Worm (Caenorhabditis elegans): ENCODE measurements around the gene trr-1.
A peak's percentile ranks its signal among the peaks of the same experiment; 100 is the strongest.

trr-1 gene

DNA sequence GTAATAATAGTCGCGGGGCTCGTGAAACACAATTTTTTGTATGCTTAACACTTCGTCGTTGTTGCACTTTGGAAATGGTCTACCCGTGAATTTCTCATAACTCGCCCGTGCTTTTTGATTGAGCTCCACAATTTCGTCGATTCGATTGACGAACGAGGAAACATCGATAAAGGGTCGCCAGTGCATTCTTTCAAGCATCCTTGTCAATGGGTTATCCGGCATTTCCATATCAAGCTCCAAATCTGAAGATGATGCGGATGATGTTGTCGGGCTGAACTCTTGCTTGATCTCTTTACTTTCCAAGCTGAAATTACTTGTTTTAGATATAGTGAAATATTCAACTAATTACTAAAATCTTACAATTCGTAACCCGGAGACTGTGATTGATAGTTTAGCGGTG is 47.8 kb downstream of the trr-1 start:
- peak in 1 of 2 experiments; percentile 91 for TF ChIP-seq unc-62 (GFP tag; optimal IDR thresholded peaks at IDR 0.05 in 1 of 2)
- TF ChIP-seq unc-62 (tag; optimal IDR thresholded peaks at IDR 0.05) = no peak
- no peak for TF ChIP-seq aly-2 (tag; optimal IDR thresholded peaks at IDR 0.05)

DNA sequence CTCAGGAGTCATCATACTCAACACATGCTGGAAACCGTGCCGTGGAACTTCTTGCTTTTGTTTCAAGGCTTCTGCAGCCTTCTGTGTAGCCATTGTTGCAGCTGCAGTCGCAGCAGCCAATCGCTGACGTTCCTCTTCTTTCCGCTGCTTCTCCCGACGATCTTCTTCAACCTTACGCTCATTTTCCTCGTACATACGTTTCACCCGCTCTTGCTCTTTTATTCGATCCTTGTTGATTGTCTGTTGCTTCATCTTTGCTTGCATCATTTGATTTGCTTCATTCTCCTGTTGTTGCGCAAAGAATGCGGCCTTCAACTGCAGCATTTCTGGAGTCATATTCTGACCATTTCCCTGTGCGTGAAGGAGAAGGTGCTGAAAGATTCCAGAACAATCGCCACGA is 53.1 kb downstream of the trr-1 start:
- TF ChIP-seq unc-62 (GFP tag; optimal IDR thresholded peaks at IDR 0.05 in 1 of 2) = peak in 1 of 2 experiments; percentile 91
- TF ChIP-seq unc-62 (tag; optimal IDR thresholded peaks at IDR 0.05) = no peak
- no peak for TF ChIP-seq nhr-111 (GFP tag; optimal IDR thresholded peaks at IDR 0.05)
- TF ChIP-seq saeg-2 (GFP tag; IDR thresholded peaks at IDR 0.05) = no peak
- TF ChIP-seq php-3 (GFP tag; IDR thresholded peaks at IDR 0.05) = no peak
- 0 out of 2 replicates have a peak, but pooled peaks have one; percentile 24 for TF ChIP-seq F26F4.8 (GFP tag; conservative IDR thresholded peaks at IDR 0.05)
- no peak for TF ChIP-seq ceh-28 (tag; optimal IDR thresholded peaks at IDR 0.05)
- no peak for TF ChIP-seq tra-1 (GFP tag; IDR thresholded peaks at IDR 0.05)

DNA sequence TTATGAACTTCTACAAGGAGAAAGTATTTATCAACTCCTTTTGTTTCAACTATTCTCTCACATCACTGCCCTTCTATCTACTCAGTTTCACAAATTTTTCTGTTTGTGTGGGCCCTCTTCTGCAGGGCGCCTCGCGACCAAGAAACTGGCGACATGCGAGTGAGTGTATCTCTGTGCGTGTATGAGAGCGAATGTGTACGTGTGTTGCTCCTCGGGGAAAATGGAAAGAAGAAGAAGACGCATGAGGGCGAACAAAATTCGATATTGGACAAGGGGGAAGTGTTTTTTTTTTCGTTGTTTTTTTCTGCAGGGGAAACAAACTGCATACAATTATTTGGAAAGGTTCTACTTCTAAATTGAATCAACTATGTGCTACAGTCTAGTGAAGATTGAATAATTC is 54.2 kb downstream of the trr-1 start:
- no peak for TF ChIP-seq php-3 (GFP tag; IDR thresholded peaks at IDR 0.05)
- no peak for TF ChIP-seq nhr-48 (tag; optimal IDR thresholded peaks at IDR 0.05)
- TF ChIP-seq pqm-1 (tag; optimal IDR thresholded peaks at IDR 0.05) = no peak
- no peak for TF ChIP-seq F44E2.7 (GFP tag; IDR thresholded peaks at IDR 0.05)
- no peak for TF ChIP-seq snpc-4 (tag; optimal IDR thresholded peaks at IDR 0.05)
- TF ChIP-seq zfp-2 (tag; optimal IDR thresholded peaks at IDR 0.05) = no peak
- peak in 1 of 2 experiments; percentile 18 for TF ChIP-seq hif-1 (tag; optimal IDR thresholded peaks at IDR 0.05)
- TF ChIP-seq spr-3 (GFP tag; optimal IDR thresholded peaks at IDR 0.05) = no peak
- TF ChIP-seq rbr-2 (tag; optimal IDR thresholded peaks at IDR 0.05) = peak; percentile 43
- peak; percentile 26 for TF ChIP-seq aha-1 (tag)
- no peak for TF ChIP-seq lir-3 (tag; optimal IDR thresholded peaks at IDR 0.05)
- no peak for TF ChIP-seq T20F7.1 (GFP tag; optimal IDR thresholded peaks at IDR 0.05)
- TF ChIP-seq set-16 (GFP tag; IDR thresholded peaks at IDR 0.05) = no peak
- TF ChIP-seq mxl-2 (GFP tag; conservative IDR thresholded peaks at IDR 0.05) = no peak
- no peak for TF ChIP-seq nhr-76 (tag; optimal IDR thresholded peaks at IDR 0.05)
- TF ChIP-seq ZK546.5 (tag; optimal IDR thresholded peaks at IDR 0.05) = no peak
- peak; percentile 7 for TF ChIP-seq mes-2 (tag; optimal IDR thresholded peaks at IDR 0.05; ENCODE audit: poor library complexity, severe bottlenecking)
- no peak for TF ChIP-seq dmd-9 (GFP tag; IDR thresholded peaks at IDR 0.05)
- no peak for TF ChIP-seq ZK337.2 (GFP tag; IDR thresholded peaks at IDR 0.05)
- peak in 1 of 2 experiments; percentile 11 for TF ChIP-seq daf-16 (GFP tag; optimal IDR thresholded peaks at IDR 0.05)
- TF ChIP-seq daf-16 (tag; optimal IDR thresholded peaks at IDR 0.05) = no peak
- no peak for TF ChIP-seq nhr-11 (tag; optimal IDR thresholded peaks at IDR 0.05)
- TF ChIP-seq fkh-10 (GFP tag; optimal IDR thresholded peaks at IDR 0.05) = peak; percentile 14
- TF ChIP-seq nhr-10 (tag; optimal IDR thresholded peaks at IDR 0.05) = no peak
- TF ChIP-seq Y105C5A.15 (GFP tag; IDR thresholded peaks at IDR 0.05) = no peak
- no peak for TF ChIP-seq saeg-2 (GFP tag; IDR thresholded peaks at IDR 0.05)
- peak in 1 of 2 experiments; percentile 55 for TF ChIP-seq mdl-1 (tag; optimal IDR thresholded peaks at IDR 0.05)
- TF ChIP-seq Y48G9A.11 (GFP tag; IDR thresholded peaks at IDR 0.05) = no peak
- TF ChIP-seq lin-13 (GFP tag; optimal IDR thresholded peaks at IDR 0.05) = no peak
- no peak for TF ChIP-seq fos-1 (tag; optimal IDR thresholded peaks at IDR 0.05)
- TF ChIP-seq F26F4.8 (GFP tag; conservative IDR thresholded peaks at IDR 0.05) = no peak
- peak; percentile 27 for TF ChIP-seq ces-1 (GFP tag; optimal IDR thresholded peaks at IDR 0.05)
- TF ChIP-seq cey-2 (tag; optimal IDR thresholded peaks at IDR 0.05; ENCODE audit: borderline replicate concordance, insufficient read depth) = no peak
- no peak for TF ChIP-seq mdt-29 (GFP tag; IDR thresholded peaks at IDR 0.05)
- no peak for TF ChIP-seq ceh-82 (tag; optimal IDR thresholded peaks at IDR 0.05)
- TF ChIP-seq nhr-25 (tag; optimal IDR thresholded peaks at IDR 0.05; ENCODE audit: borderline replicate concordance, insufficient read depth) = no peak
- TF ChIP-seq lim-7 (GFP tag; IDR thresholded peaks at IDR 0.05) = no peak
- TF ChIP-seq D1046.2 (GFP tag; IDR thresholded peaks at IDR 0.05) = no peak
- TF ChIP-seq lin-1 (GFP tag; IDR thresholded peaks at IDR 0.05) = no peak
- TF ChIP-seq daf-12 (tag; optimal IDR thresholded peaks at IDR 0.05) = no peak
- TF ChIP-seq skn-1 (tag; optimal IDR thresholded peaks at IDR 0.05) = no peak
- no peak for TF ChIP-seq madf-5 (GFP tag; IDR thresholded peaks at IDR 0.05)

Data from whole organism, L4 larva.